Worm (Caenorhabditis elegans) whole organism, young adult: ENCODE data around the gene cyn-16.
A peak's percentile ranks its signal among the peaks of the same experiment; 100 is the strongest.

Source experiments
- B0019.2 ChIP-seq: fragments of 200-800 bp; sonication (Bioruptor generic); conservative IDR thresholded peaks from 2 replicates; pipeline ENCODE4 v1.3.6; 2022; ENCODE audit warnings: missing genetic modification reagents, missing genetic modification characterization, missing compliant biosample characterization
- B0035.1 ChIP-seq: sonication (generic microtip); optimal IDR thresholded peaks from 2 replicates; lab custom pipeline; 2016; ENCODE audit warnings: missing genetic modification characterization, mild to moderate bottlenecking, missing compliant biosample characterization, missing genotype, missing genetic modification reagents
- C06A6.2 ChIP-seq: fragments of 200-800 bp; sonication (Bioruptor generic); conservative IDR thresholded peaks from 2 replicates; pipeline ENCODE4 v1.3.6; 2022; ENCODE audit warnings: missing genetic modification characterization, missing compliant biosample characterization
- F22D6.2 ChIP-seq: sonication (generic microtip); optimal IDR thresholded peaks from 2 replicates; lab custom pipeline; 2016; ENCODE audit warnings: mild to moderate bottlenecking, missing genetic modification characterization, missing compliant biosample characterization
- F23B12.7 ChIP-seq: sonication (generic microtip); optimal IDR thresholded peaks from 2 replicates; lab custom pipeline; 2017; ENCODE audit warnings: missing genetic modification characterization, mild to moderate bottlenecking, missing compliant biosample characterization, antibody characterized with exemption, moderate library complexity; ENCODE audit not compliant: insufficient read depth
- F49E8.2 ChIP-seq: sonication (generic microtip); optimal IDR thresholded peaks from 3 replicates; lab custom pipeline; 2017; ENCODE audit warnings: missing genetic modification characterization, mild to moderate bottlenecking, missing compliant biosample characterization, antibody characterized with exemption, moderate library complexity; ENCODE audit not compliant: insufficient read depth
- F55B11.4 ChIP-seq: sonication (generic microtip); optimal IDR thresholded peaks from 2 replicates; lab custom pipeline; 2016; ENCODE audit warnings: missing compliant biosample characterization, missing genetic modification characterization, borderline replicate concordance; ENCODE audit not compliant: insufficient read depth
- Y79H2A.3 ChIP-seq: fragments of 200-800 bp; sonication (Bioruptor generic); conservative IDR thresholded peaks from 2 replicates; pipeline ENCODE4 v1.3.6; 2022; ENCODE audit warnings: missing genetic modification reagents, missing genetic modification characterization, missing compliant biosample characterization
- aptf-3 ChIP-seq: fragments of 200-800 bp; sonication (Bioruptor generic); IDR thresholded peaks from 2 replicates; pipeline ENCODE4 v1.3.6; 2022; ENCODE audit warnings: missing genetic modification characterization, missing compliant biosample characterization
- atf-7 ChIP-seq: sonication (generic microtip); optimal IDR thresholded peaks from 2 replicates; lab custom pipeline; 2017; ENCODE audit warnings: mild to moderate bottlenecking, missing genetic modification characterization, missing compliant biosample characterization
- attf-5 ChIP-seq: fragments of 200-800 bp; sonication (Bioruptor generic); optimal IDR thresholded peaks from 2 replicates; lab custom pipeline; 2018; ENCODE audit warnings: mild to moderate bottlenecking, missing genetic modification characterization, missing compliant biosample characterization
- ceh-100 ChIP-seq: fragments of 200-800 bp; sonication (Bioruptor generic); IDR thresholded peaks from 2 replicates; pipeline ENCODE4 v1.3.6; 2022; ENCODE audit warnings: missing genetic modification reagents, missing genetic modification characterization, missing compliant biosample characterization
- ceh-27 ChIP-seq: fragments of 200-800 bp; sonication (Bioruptor generic); optimal IDR thresholded peaks from 2 replicates; lab custom pipeline; 2018; ENCODE audit warnings: mild to moderate bottlenecking, missing genetic modification characterization, moderate library complexity, missing compliant biosample characterization
- ceh-40 ChIP-seq: fragments of 200-800 bp; sonication (Bioruptor generic); IDR thresholded peaks from 2 replicates; pipeline ENCODE4 v1.3.6; 2022; ENCODE audit warnings: missing genetic modification characterization, missing compliant biosample characterization
- ceh-58 ChIP-seq: fragments of 200-800 bp; sonication (Bioruptor generic); IDR thresholded peaks from 2 replicates; pipeline ENCODE4 v1.3.6; 2022; ENCODE audit warnings: missing genetic modification characterization, missing compliant biosample characterization
- ceh-79 ChIP-seq: sonication (generic microtip); optimal IDR thresholded peaks from 2 replicates; lab custom pipeline; 2017; ENCODE audit warnings: mild to moderate bottlenecking, missing genetic modification characterization, missing compliant biosample characterization
- chd-7 ChIP-seq: sonication (generic microtip); optimal IDR thresholded peaks from 2 replicates; lab custom pipeline; 2016; ENCODE audit warnings: mild to moderate bottlenecking, missing genetic modification characterization, moderate library complexity, missing compliant biosample characterization
- efl-1 ChIP-seq: fragments of 150-350 bp; optimal IDR thresholded peaks from 2 replicates; lab custom pipeline; 2014; ENCODE audit warnings: missing biosample characterization, missing genetic modification reagents, missing genetic modification characterization
- egrh-3 ChIP-seq: fragments of 200-800 bp; sonication (Bioruptor generic); IDR thresholded peaks from 2 replicates; pipeline ENCODE4 v1.3.6; 2022; ENCODE audit warnings: missing genetic modification reagents, missing genetic modification characterization, missing compliant biosample characterization
- hlh-12 ChIP-seq: sonication (generic microtip); optimal IDR thresholded peaks from 2 replicates; lab custom pipeline; 2016; ENCODE audit warnings: missing genetic modification characterization, missing compliant biosample characterization
- hmg-1.2 ChIP-seq: fragments of 200-800 bp; sonication (Bioruptor generic); IDR thresholded peaks from 2 replicates; pipeline ENCODE4 v1.3.6; 2022; ENCODE audit warnings: missing genetic modification reagents, missing genetic modification characterization, missing compliant biosample characterization
- hrde-1 ChIP-seq: sonication (generic microtip); optimal IDR thresholded peaks from 2 replicates; lab custom pipeline; 2016; ENCODE audit warnings: missing genetic modification characterization, mild to moderate bottlenecking, missing compliant biosample characterization, moderate library complexity, missing genotype, missing genetic modification reagents, borderline replicate concordance
- hsf-1 ChIP-seq: fragments of 200-800 bp; sonication (Bioruptor generic); IDR thresholded peaks from 2 replicates; pipeline ENCODE4 v1.3.6; 2022; ENCODE audit warnings: missing genetic modification reagents, missing genetic modification characterization, missing compliant biosample characterization
- let-526 ChIP-seq: fragments of 200-800 bp; sonication (Bioruptor generic); IDR thresholded peaks from 2 replicates; pipeline ENCODE4 v1.3.6; 2022; ENCODE audit warnings: missing genetic modification reagents, missing genetic modification characterization, missing compliant biosample characterization
- lin-40 ChIP-seq: sonication (generic microtip); optimal IDR thresholded peaks from 2 replicates; lab custom pipeline; 2016; ENCODE audit warnings: missing genetic modification characterization, mild to moderate bottlenecking, missing compliant biosample characterization, missing genotype, missing genetic modification reagents
- lir-1 ChIP-seq: fragments of 200-800 bp; sonication (Bioruptor generic); conservative IDR thresholded peaks from 2 replicates; pipeline ENCODE4 v1.3.6; 2022; ENCODE audit warnings: missing genetic modification reagents, missing genetic modification characterization, missing compliant biosample characterization
- lsy-27 ChIP-seq: sonication (generic microtip); optimal IDR thresholded peaks from 2 replicates; lab custom pipeline; 2017; ENCODE audit warnings: missing genetic modification characterization, mild to moderate bottlenecking, missing compliant biosample characterization, antibody characterized with exemption, missing genotype, borderline replicate concordance; ENCODE audit not compliant: insufficient read depth
- madf-10 ChIP-seq: sonication (generic microtip); optimal IDR thresholded peaks from 2 replicates; lab custom pipeline; 2016; ENCODE audit warnings: mild to moderate bottlenecking, missing genetic modification characterization, missing compliant biosample characterization
- madf-6 ChIP-seq: fragments of 200-800 bp; sonication (Bioruptor generic); IDR thresholded peaks from 2 replicates; pipeline ENCODE4 v1.3.6; 2022; ENCODE audit warnings: missing genetic modification reagents, missing genetic modification characterization, missing compliant biosample characterization
- madf-8 ChIP-seq: fragments of 200-800 bp; sonication (Bioruptor generic); conservative IDR thresholded peaks from 2 replicates; pipeline ENCODE4 v1.3.6; 2022; ENCODE audit warnings: missing genetic modification reagents, missing genetic modification characterization, missing compliant biosample characterization
- mel-28 ChIP-seq: sonication (generic microtip); optimal IDR thresholded peaks from 2 replicates; lab custom pipeline; 2016; ENCODE audit warnings: borderline replicate concordance, mild to moderate bottlenecking, missing genetic modification characterization, missing compliant biosample characterization
- nfya-1 ChIP-seq: sonication (generic microtip); optimal IDR thresholded peaks from 2 replicates; lab custom pipeline; 2017; ENCODE audit warnings: antibody characterized with exemption, missing compliant biosample characterization, missing genetic modification characterization, borderline replicate concordance; ENCODE audit not compliant: insufficient read depth
- nhr-120 ChIP-seq: fragments of 200-800 bp; sonication (Bioruptor generic); IDR thresholded peaks from 2 replicates; pipeline ENCODE4 v1.3.6; 2022; ENCODE audit warnings: missing genetic modification characterization, missing compliant biosample characterization
- nhr-179 ChIP-seq: sonication (generic microtip); optimal IDR thresholded peaks from 2 replicates; lab custom pipeline; 2016; ENCODE audit warnings: mild to moderate bottlenecking, missing genetic modification characterization, missing compliant biosample characterization
- nhr-27 ChIP-seq: fragments of 200-800 bp; sonication (Bioruptor generic); optimal IDR thresholded peaks from 2 replicates; lab custom pipeline; 2018; ENCODE audit warnings: mild to moderate bottlenecking, missing genetic modification characterization, moderate library complexity, missing compliant biosample characterization
- nhr-80 ChIP-seq: sonication (generic microtip); optimal IDR thresholded peaks from 2 replicates; lab custom pipeline; 2016; ENCODE audit warnings: missing genetic modification characterization, missing compliant biosample characterization
- rcor-1 ChIP-seq: fragments of 200-800 bp; sonication (Bioruptor generic); IDR thresholded peaks from 2 replicates; pipeline ENCODE4 v1.3.6; 2022; ENCODE audit warnings: missing genetic modification reagents, missing genetic modification characterization, missing compliant biosample characterization
- rpc-1 ChIP-seq, 2 experiments: fragments of 150-350 bp in 1 of 2; sonication (generic microtip) in 1 of 2; optimal IDR thresholded peaks; 2 replicates each; lab custom pipeline; 2014 to 2018; ENCODE audit warnings: missing biosample characterization in 1 of 2, missing genetic modification characterization in 1 of 2, missing genetic modification reagents in 1 of 2, missing genotype in 1 of 2
- snpc-1.1 ChIP-seq: sonication (generic microtip); optimal IDR thresholded peaks from 2 replicates; lab custom pipeline; 2017; ENCODE audit warnings: missing genetic modification characterization, mild to moderate bottlenecking, missing compliant biosample characterization, antibody characterized with exemption, moderate library complexity, missing genotype, missing genetic modification reagents; ENCODE audit not compliant: insufficient read depth
- sptf-2 ChIP-seq: fragments of 200-800 bp; sonication (Bioruptor generic); optimal IDR thresholded peaks from 2 replicates; lab custom pipeline; 2018; ENCODE audit warnings: mild to moderate bottlenecking, missing genetic modification characterization, missing compliant biosample characterization
- tbp1 ChIP-seq: fragments of 200-800 bp; sonication (Bioruptor generic); optimal IDR thresholded peaks from 2 replicates; lab custom pipeline; 2018; ENCODE audit warnings: mild to moderate bottlenecking, missing genetic modification characterization, missing compliant biosample characterization
- unc-62 ChIP-seq: fragments of 150-350 bp; optimal IDR thresholded peaks from 2 replicates; lab custom pipeline; 2014; ENCODE audit warnings: missing biosample characterization, missing genetic modification reagents, missing genetic modification characterization
- ztf-22 ChIP-seq: fragments of 200-800 bp; sonication (Bioruptor generic); optimal IDR thresholded peaks from 2 replicates; lab custom pipeline; 2018; ENCODE audit warnings: mild to moderate bottlenecking, missing genetic modification characterization, moderate library complexity, missing compliant biosample characterization
- ztf-25 ChIP-seq: fragments of 200-800 bp; sonication (Bioruptor generic); IDR thresholded peaks from 2 replicates; pipeline ENCODE4 v1.3.6; 2022; ENCODE audit warnings: missing genetic modification reagents, missing genetic modification characterization, missing compliant biosample characterization
- ztf-26 ChIP-seq: sonication (generic microtip); optimal IDR thresholded peaks from 2 replicates; lab custom pipeline; 2017; ENCODE audit warnings: missing genetic modification characterization, missing compliant biosample characterization
- ztf-3 ChIP-seq: fragments of 200-800 bp; sonication (Bioruptor generic); optimal IDR thresholded peaks from 2 replicates; lab custom pipeline; 2018; ENCODE audit warnings: mild to moderate bottlenecking, missing genetic modification characterization, missing compliant biosample characterization

The cyn-16 gene

ce11 chrII:12040167-12040566 lies 3.6 kb upstream of the cyn-16 start (continued):
- TF ChIP-seq attf-5 (GFP tag; lab: Kevin White, UChicago) (peak; percentile 68), let-526 (no peak), hsf-1 (GFP tag; lab: Robert Waterston, UW) (no peak), hmg-1.2 (GFP tag; lab: Robert Waterston, UW) (peak; percentile 89), aptf-3 (GFP tag; lab: Robert Waterston, UW) (no peak), madf-10 (tag; lab: Kevin White, UChicago) (peak; percentile 3), nhr-80 (tag; lab: Kevin White, UChicago) (peak; percentile 94), hlh-12 (no peak), nhr-27 (no peak), efl-1 (GFP tag; lab: Kevin White, UChicago) (no peak), rpc-1 (optimal IDR thresholded peaks at IDR 0.05; lab: Kevin White, UChicago) (no peak), rpc-1 (tag; optimal IDR thresholded peaks at IDR 0.05; lab: Kevin White, UChicago) (no peak), ceh-100 (peak; percentile 30; the same call in 1 of the 2 replicates), ztf-26 (tag; lab: Kevin White, UChicago) (peak; percentile 20), tbp1 (GFP tag; lab: Kevin White, UChicago) (peak; percentile 15), B0019.2 (GFP tag; lab: Robert Waterston, UW) (no peak), lin-40 (peak; percentile 53), B0035.1 (tag; lab: Kevin White, UChicago) (no peak), F55B11.4 (tag; lab: Kevin White, UChicago) (no peak), ztf-25 (GFP tag; lab: Robert Waterston, UW) (no peak), sptf-2 (GFP tag; lab: Kevin White, UChicago) (no peak), ceh-27 (peak; percentile 9), ceh-58 (no peak), egrh-3 (GFP tag; lab: Robert Waterston, UW) (peak; percentile 13; the same call in 1 of the 2 replicates), nfya-1 (tag; lab: Kevin White, UChicago) (no peak)

ce11 chrII:12039039-12039438 lies 2.5 kb upstream of the cyn-16 start, which contains the start of gene tpi-1:
Gene tpi-1, minus strand, starts transcription at chrII:12039139.
- no peak for TF ChIP-seq F49E8.2 (tag; lab: Kevin White, UChicago)
- no peak for TF ChIP-seq C06A6.2 (GFP tag; lab: Robert Waterston, UW)
- no peak for TF ChIP-seq hrde-1 (tag; lab: Kevin White, UChicago)
- TF ChIP-seq nhr-179 (tag; lab: Kevin White, UChicago), result no peak
- no peak for TF ChIP-seq F23B12.7 (tag; lab: Kevin White, UChicago)
- TF ChIP-seq ztf-22, result no peak
- no peak for TF ChIP-seq unc-62 (GFP tag; lab: Kevin White, UChicago)
- no peak for TF ChIP-seq nhr-120 (GFP tag; lab: Robert Waterston, UW)

ce11 chrII:12036075-12036474 lies 467 bp downstream of the cyn-16 start:
- TF ChIP-seq ceh-40 (no peak), madf-6 (peak; percentile 46; the same call in 1 of the 2 replicates), Y79H2A.3 (GFP tag; lab: Robert Waterston, UW) (no peak), lsy-27 (tag; lab: Kevin White, UChicago) (no peak), rcor-1 (GFP tag; lab: Robert Waterston, UW) (no peak), madf-8 (no peak), atf-7 (no peak), lir-1 (GFP tag; lab: Robert Waterston, UW) (no peak), F23B12.7 (tag; lab: Kevin White, UChicago) (no peak), ztf-3 (GFP tag; lab: Kevin White, UChicago) (no peak), ceh-79 (tag; lab: Kevin White, UChicago) (no peak), chd-7 (tag; lab: Kevin White, UChicago) (no peak), nhr-27 (no peak), mel-28 (tag; lab: Kevin White, UChicago) (no peak), F22D6.2 (no peak), C06A6.2 (GFP tag; lab: Robert Waterston, UW) (no peak), nhr-80 (tag; lab: Kevin White, UChicago) (no peak), snpc-1.1 (tag; lab: Kevin White, UChicago) (no peak)
